Worm (Caenorhabditis elegans): ENCODE measurements around the gene Y19D10B.6.
"Not testable (repeated sequence)": the region's sequence is repeated elsewhere in the genome, so short reads cannot be mapped to it uniquely, and the experiment has no call there.

- not testable (repeated sequence) for TF ChIP-seq scrt-1 (GFP tag; IDR thresholded peaks at IDR 0.05); pes-1 (GFP tag; IDR thresholded peaks at IDR 0.05); ceh-13 (GFP tag; optimal IDR thresholded peaks at IDR 0.05); flt-1 (GFP tag; IDR thresholded peaks at IDR 0.05); ama-1 (optimal IDR thresholded peaks at IDR 0.05); tra-4 (tag; optimal IDR thresholded peaks at IDR 0.05); hmg-4 (GFP tag; optimal IDR thresholded peaks at IDR 0.05); F13C5.2 (tag; optimal IDR thresholded peaks at IDR 0.05); aly-1 (tag; optimal IDR thresholded peaks at IDR 0.05); ets-7 (tag; optimal IDR thresholded peaks at IDR 0.05); hmbx-1 (tag; optimal IDR thresholded peaks at IDR 0.05)
These were observed 10.7 kb upstream of the Y19D10B.6 start, which contains the start of gene irld-32 for ce11 chrV:2331616-2332015.
